Worm (Caenorhabditis elegans) whole organism, L1 larva: ENCODE data around the gene tag-250.
A peak's percentile ranks its signal among the peaks of the same experiment; 100 is the strongest.

Source experiments
- C04F5.9 ChIP-seq: sonication (generic microtip); optimal IDR thresholded peaks from 2 replicates; lab custom pipeline; 2016; ENCODE audit warnings: missing genetic modification characterization, missing compliant biosample characterization
- C34B4.2 ChIP-seq: sonication (generic microtip); optimal IDR thresholded peaks from 2 replicates; lab custom pipeline; 2017; ENCODE audit warnings: mild to moderate bottlenecking, missing genetic modification characterization, missing compliant biosample characterization
- F16B12.6 ChIP-seq: fragments of 150-350 bp; optimal IDR thresholded peaks from 2 replicates; lab custom pipeline; 2014; ENCODE audit warnings: missing biosample characterization, missing genetic modification characterization
- Y116A8C.19 ChIP-seq: sonication (generic microtip); optimal IDR thresholded peaks from 2 replicates; lab custom pipeline; 2016; ENCODE audit warnings: missing compliant biosample characterization, missing genetic modification characterization, borderline replicate concordance
- aha-1 ChIP-seq: fragments of 150-350 bp; optimal IDR thresholded peaks from 2 replicates; lab custom pipeline; 2014; ENCODE audit warnings: missing biosample characterization, missing genetic modification characterization
- alr-1 ChIP-seq: fragments of 200-800 bp; sonication (Bioruptor generic); optimal IDR thresholded peaks from 2 replicates; lab custom pipeline; 2018; ENCODE audit warnings: borderline replicate concordance, mild to moderate bottlenecking, missing genetic modification characterization, missing compliant biosample characterization
- aly-2 ChIP-seq: fragments of 150-350 bp; optimal IDR thresholded peaks from 2 replicates; lab custom pipeline; 2014; ENCODE audit warnings: missing biosample characterization, missing genetic modification characterization
- ama-1 ChIP-seq: fragments of 150-350 bp; optimal IDR thresholded peaks from 2 replicates; lab custom pipeline; 2014
- ceh-63 ChIP-seq: fragments of 200-800 bp; sonication (Bioruptor generic); optimal IDR thresholded peaks from 2 replicates; lab custom pipeline; 2018; ENCODE audit warnings: mild to moderate bottlenecking, missing genetic modification characterization, missing compliant biosample characterization
- ceh-8 ChIP-seq: fragments of 200-800 bp; sonication (Bioruptor generic); optimal IDR thresholded peaks from 2 replicates; lab custom pipeline; 2018; ENCODE audit warnings: mild to moderate bottlenecking, missing genetic modification characterization, moderate library complexity, missing compliant biosample characterization
- ceh-82 ChIP-seq, 3 experiments: fragments of 150-350 bp in 1 of 3; sonication (generic microtip) in 2 of 3; optimal IDR thresholded peaks; 2 replicates each; lab custom pipeline; 2014 to 2017; ENCODE audit warnings: missing biosample characterization in 3 of 3, missing genetic modification characterization in 3 of 3
- ceh-88 ChIP-seq: fragments of 200-800 bp; sonication (Bioruptor generic); IDR thresholded peaks from 2 replicates; pipeline ENCODE4 v1.3.6; 2022; ENCODE audit warnings: missing genetic modification characterization, missing compliant biosample characterization
- ceh-90 ChIP-seq: sonication (generic microtip); optimal IDR thresholded peaks from 2 replicates; lab custom pipeline; 2016; ENCODE audit warnings: missing genetic modification characterization, missing compliant biosample characterization
- ces-1 ChIP-seq: fragments of 150-350 bp; optimal IDR thresholded peaks from 2 replicates; lab custom pipeline; 2014; ENCODE audit warnings: missing biosample characterization, missing genetic modification reagents, missing genetic modification characterization
- dpl-1 ChIP-seq, 3 experiments: fragments of 150-350 bp in 2 of 3; sonication (generic microtip) in 1 of 3; optimal IDR thresholded peaks; 2 replicates each; lab custom pipeline; 2014 to 2017; ENCODE audit warnings: missing biosample characterization in 3 of 3, missing genetic modification characterization in 3 of 3, missing genetic modification reagents in 3 of 3
- dsc-1 ChIP-seq: sonication (generic microtip); optimal IDR thresholded peaks from 2 replicates; lab custom pipeline; 2016; ENCODE audit warnings: mild to moderate bottlenecking, missing genetic modification characterization, missing compliant biosample characterization
- efl-1 ChIP-seq, 4 experiments: fragments of 150-350 bp; optimal IDR thresholded peaks in 3 of 4; peaks in 1 of 4; 1 replicate in 1 of 4; 2 replicates in 3 of 4; lab custom pipeline; 2014; ENCODE audit warnings: missing biosample characterization in 2 of 4, missing genetic modification characterization in 2 of 4, missing genetic modification reagents in 2 of 4
- efl-3 ChIP-seq: fragments of 200-800 bp; sonication (Bioruptor generic); optimal IDR thresholded peaks from 2 replicates; lab custom pipeline; 2018; ENCODE audit warnings: mild to moderate bottlenecking, missing genetic modification characterization, missing compliant biosample characterization
- egl-13 ChIP-seq: sonication (generic microtip); optimal IDR thresholded peaks from 2 replicates; lab custom pipeline; 2016; ENCODE audit warnings: missing genotype, missing genetic modification reagents, missing genetic modification characterization, missing compliant biosample characterization
- elt-2 ChIP-seq: sonication (generic microtip); optimal IDR thresholded peaks from 2 replicates; lab custom pipeline; 2016; ENCODE audit warnings: missing genetic modification characterization, mild to moderate bottlenecking, inconsistent platforms, missing compliant biosample characterization, missing genetic modification reagents
- fkh-4 ChIP-seq: sonication (generic microtip); optimal IDR thresholded peaks from 2 replicates; lab custom pipeline; 2016; ENCODE audit warnings: missing compliant biosample characterization, missing genetic modification characterization, borderline replicate concordance
- fkh-8 ChIP-seq: sonication (generic microtip); optimal IDR thresholded peaks from 2 replicates; lab custom pipeline; 2016; ENCODE audit warnings: mild to moderate bottlenecking, missing genetic modification characterization, missing compliant biosample characterization
- fos-1 ChIP-seq: fragments of 150-350 bp; optimal IDR thresholded peaks from 2 replicates; lab custom pipeline; 2014; ENCODE audit warnings: missing biosample characterization, missing genetic modification characterization
- hlh-17 ChIP-seq: fragments of 200-800 bp; sonication (Bioruptor generic); optimal IDR thresholded peaks from 2 replicates; lab custom pipeline; 2018; ENCODE audit warnings: missing genetic modification characterization, mild to moderate bottlenecking, missing compliant biosample characterization, moderate library complexity, borderline replicate concordance
- hlh-4 ChIP-seq: sonication (generic microtip); optimal IDR thresholded peaks from 2 replicates; lab custom pipeline; 2016; ENCODE audit warnings: mild to moderate bottlenecking, missing genetic modification characterization, missing compliant biosample characterization
- hpl-2 ChIP-seq: fragments of 150-350 bp; optimal IDR thresholded peaks from 2 replicates; lab custom pipeline; 2014; ENCODE audit warnings: missing biosample characterization, missing genetic modification reagents, missing genetic modification characterization
- irx-1 ChIP-seq: sonication (generic microtip); optimal IDR thresholded peaks from 2 replicates; lab custom pipeline; 2016; ENCODE audit warnings: missing genetic modification characterization, missing compliant biosample characterization
- jun-1 ChIP-seq: fragments of 150-350 bp; optimal IDR thresholded peaks from 2 replicates; lab custom pipeline; 2014; ENCODE audit warnings: missing biosample characterization, missing genetic modification reagents, missing genetic modification characterization
- lin-14 ChIP-seq: fragments of 200-800 bp; sonication (Bioruptor generic); optimal IDR thresholded peaks from 2 replicates; lab custom pipeline; 2018; ENCODE audit warnings: mild to moderate bottlenecking, missing genetic modification characterization, moderate library complexity, missing compliant biosample characterization
- lin-15B ChIP-seq: fragments of 150-350 bp; sonication (generic microtip); optimal IDR thresholded peaks from 3 replicates; lab custom pipeline; 2014; ENCODE audit warnings: missing biosample characterization, missing genetic modification characterization
- lin-35 ChIP-seq, 2 experiments: fragments of 150-350 bp; optimal IDR thresholded peaks; 2 replicates each; lab custom pipeline; 2014; ENCODE audit warnings: missing biosample characterization in 2 of 2, missing genetic modification characterization in 2 of 2, missing genetic modification reagents in 2 of 2
- lin-39 ChIP-seq: fragments of 150-350 bp; optimal IDR thresholded peaks from 2 replicates; lab custom pipeline; 2014; ENCODE audit warnings: missing biosample characterization, missing genetic modification reagents, missing genetic modification characterization
- lir-3 ChIP-seq: sonication (generic microtip); optimal IDR thresholded peaks from 2 replicates; lab custom pipeline; 2016; ENCODE audit warnings: mild to moderate bottlenecking, missing genetic modification characterization, moderate library complexity, missing compliant biosample characterization; ENCODE audit not compliant: poor library complexity
- lsy-2 ChIP-seq, 2 experiments: fragments of 150-350 bp; optimal IDR thresholded peaks; 2 replicates each; lab custom pipeline; 2014; ENCODE audit warnings: missing biosample characterization in 2 of 2, missing genetic modification characterization in 2 of 2
- mep-1 ChIP-seq: fragments of 150-350 bp; optimal IDR thresholded peaks from 2 replicates; lab custom pipeline; 2014; ENCODE audit warnings: missing biosample characterization, missing genetic modification characterization
- nhr-11 ChIP-seq: fragments of 150-350 bp; optimal IDR thresholded peaks from 2 replicates; lab custom pipeline; 2014; ENCODE audit warnings: missing biosample characterization, missing genetic modification characterization
- nhr-19 ChIP-seq: fragments of 200-800 bp; sonication (Bioruptor generic); conservative IDR thresholded peaks from 2 replicates; pipeline ENCODE4 v1.3.6; 2022; ENCODE audit warnings: missing genetic modification characterization, missing compliant biosample characterization
- nhr-237 ChIP-seq: fragments of 150-350 bp; optimal IDR thresholded peaks from 2 replicates; lab custom pipeline; 2014; ENCODE audit warnings: missing biosample characterization, missing genetic modification characterization
- nhr-28 ChIP-seq: fragments of 150-350 bp; optimal IDR thresholded peaks from 2 replicates; lab custom pipeline; 2014; ENCODE audit warnings: missing biosample characterization, missing genetic modification characterization
- nhr-76 ChIP-seq: sonication (generic microtip); optimal IDR thresholded peaks from 2 replicates; lab custom pipeline; 2017; ENCODE audit warnings: missing biosample characterization, missing genetic modification characterization
- nhr-85 ChIP-seq: sonication (generic microtip); peaks from one replicate; lab custom pipeline; 2016; ENCODE audit warnings: missing genetic modification characterization, inconsistent platforms, missing compliant biosample characterization
- nhr-90 ChIP-seq: sonication (generic microtip); optimal IDR thresholded peaks from 2 replicates; lab custom pipeline; 2016; ENCODE audit warnings: mild to moderate bottlenecking, missing genetic modification characterization, missing compliant biosample characterization; ENCODE audit not compliant: poor library complexity
- pqm-1 ChIP-seq: sonication (generic microtip); optimal IDR thresholded peaks from 3 replicates; lab custom pipeline; 2017; ENCODE audit warnings: missing biosample characterization, missing genetic modification characterization
- snu-23 ChIP-seq: sonication (generic microtip); optimal IDR thresholded peaks from 2 replicates; lab custom pipeline; 2016; ENCODE audit warnings: missing genetic modification characterization, missing compliant biosample characterization
- sox-4 ChIP-seq: sonication (generic microtip); optimal IDR thresholded peaks from 2 replicates; lab custom pipeline; 2016; ENCODE audit warnings: missing genetic modification characterization, missing compliant biosample characterization
- sup-37 ChIP-seq: fragments of 200-800 bp; sonication (Bioruptor generic); optimal IDR thresholded peaks from 2 replicates; lab custom pipeline; 2018; ENCODE audit warnings: mild to moderate bottlenecking, missing genetic modification characterization, missing compliant biosample characterization
- swsn-7 ChIP-seq: sonication (generic microtip); optimal IDR thresholded peaks from 2 replicates; lab custom pipeline; 2016; ENCODE audit warnings: missing genetic modification characterization, missing compliant biosample characterization
- tbx-2 ChIP-seq: sonication (generic microtip); optimal IDR thresholded peaks from 2 replicates; lab custom pipeline; 2016; ENCODE audit warnings: missing genetic modification characterization, missing compliant biosample characterization
- tlp-1 ChIP-seq: fragments of 150-350 bp; optimal IDR thresholded peaks from 2 replicates; lab custom pipeline; 2014; ENCODE audit warnings: missing biosample characterization, missing genetic modification characterization
- unc-86 ChIP-seq: sonication (generic microtip); optimal IDR thresholded peaks from 2 replicates; lab custom pipeline; 2016; ENCODE audit warnings: missing genetic modification characterization, missing compliant biosample characterization
- unc-98 ChIP-seq: fragments of 200-800 bp; sonication (Bioruptor generic); IDR thresholded peaks from 2 replicates; pipeline ENCODE4 v1.3.6; 2022; ENCODE audit warnings: missing genetic modification characterization, missing compliant biosample characterization
- zip-4 ChIP-seq: fragments of 200-800 bp; sonication (Bioruptor generic); optimal IDR thresholded peaks from 2 replicates; lab custom pipeline; 2018; ENCODE audit warnings: mild to moderate bottlenecking, missing genetic modification characterization, moderate library complexity, missing compliant biosample characterization
- ztf-11 ChIP-seq, 2 experiments: sonication (generic microtip); optimal IDR thresholded peaks; 2 replicates each; lab custom pipeline; 2016 to 2017; ENCODE audit warnings: missing genetic modification characterization in 2 of 2, missing biosample characterization in 1 of 2, missing compliant biosample characterization in 1 of 2

The tag-250 gene

ce11 chrIII:7911621-7912020 is 13.1 kb downstream of the tag-250 start, which contains the start of gene ZK688.7 (continued):
- no peak for TF ChIP-seq fos-1 (tag; lab: Kevin White, UChicago)
- peak; percentile 66 for TF ChIP-seq nhr-85 (tag; lab: Kevin White, UChicago)
- TF ChIP-seq nhr-28, result no peak
- no peak for TF ChIP-seq ceh-90 (tag; lab: Kevin White, UChicago)
- TF ChIP-seq lir-3 (tag; lab: Kevin White, UChicago), result no peak
- no peak for TF ChIP-seq swsn-7
- no peak for TF ChIP-seq nhr-11 (tag; lab: Kevin White, UChicago)
- TF ChIP-seq tbx-2 (tag; lab: Kevin White, UChicago), result no peak
- TF ChIP-seq dsc-1 (tag; lab: Kevin White, UChicago), result no peak
- TF ChIP-seq hpl-2 (GFP tag; lab: Kevin White, UChicago), result no peak
- TF ChIP-seq pqm-1 (tag; lab: Kevin White, UChicago), result no peak
- TF ChIP-seq F16B12.6 (tag; lab: Kevin White, UChicago), result no peak
- no peak for TF ChIP-seq unc-86 (tag; lab: Kevin White, UChicago)
- no peak for TF ChIP-seq nhr-76 (tag; lab: Kevin White, UChicago)
- no peak for TF ChIP-seq ceh-82 (tag; optimal IDR thresholded peaks at IDR 0.05; lab: Kevin White, UChicago)
- no peak for TF ChIP-seq lin-39 (tag; lab: Kevin White, UChicago)
- TF ChIP-seq aha-1 (tag; lab: Kevin White, UChicago), result no peak
- no peak for TF ChIP-seq C04F5.9 (tag; lab: Kevin White, UChicago)
- no peak for TF ChIP-seq alr-1 (tag; lab: Kevin White, UChicago)
- TF ChIP-seq ama-1 (lab: Kevin White, UChicago), result no peak
- no peak for TF ChIP-seq nhr-19 (GFP tag; lab: Robert Waterston, UW)
- TF ChIP-seq lin-15B (tag; lab: Kevin White, UChicago), result no peak
- no peak for TF ChIP-seq unc-98 (GFP tag; lab: Robert Waterston, UW)
- TF ChIP-seq zip-4, result no peak
- no peak for TF ChIP-seq fkh-8 (tag; lab: Kevin White, UChicago)
- no peak for TF ChIP-seq irx-1 (tag; lab: Kevin White, UChicago)
- TF ChIP-seq C34B4.2 (tag; lab: Kevin White, UChicago), result no peak
- TF ChIP-seq efl-3 (GFP tag; lab: Kevin White, UChicago), result no peak
- no peak for TF ChIP-seq sup-37 (GFP tag; lab: Kevin White, UChicago)
- TF ChIP-seq sox-4 (tag; lab: Kevin White, UChicago), result no peak
- TF ChIP-seq Y116A8C.19 (tag; lab: Kevin White, UChicago), result no peak
- TF ChIP-seq lsy-2 (tag; optimal IDR thresholded peaks at IDR 0.05; lab: Kevin White, UChicago), result peak in 1 of 2 experiments; percentile 15
- TF ChIP-seq tlp-1 (tag; lab: Kevin White, UChicago), result no peak
- no peak for TF ChIP-seq ces-1
- TF ChIP-seq hlh-17, result no peak
- TF ChIP-seq egl-13, result no peak
- no peak for TF ChIP-seq ceh-88 (GFP tag; lab: Robert Waterston, UW)
- peak in 1 of 2 experiments; percentile 68 for TF ChIP-seq lin-35 (GFP tag; optimal IDR thresholded peaks at IDR 0.05; lab: Kevin White, UChicago)
- TF ChIP-seq efl-1 (optimal IDR thresholded peaks at IDR 0.05; lab: Kevin White, UChicago), result peak; percentile 1 to 30
- peak; percentile 19 to 71 for TF ChIP-seq efl-1 (GFP tag; optimal IDR thresholded peaks at IDR 0.05 in 1 of 2; lab: Kevin White, UChicago)
- TF ChIP-seq elt-2, result no peak
- TF ChIP-seq ceh-63 (GFP tag; lab: Kevin White, UChicago), result no peak
- TF ChIP-seq aly-2 (tag; lab: Kevin White, UChicago), result no peak
- no peak for TF ChIP-seq nhr-237 (tag; lab: Kevin White, UChicago)
- no peak for TF ChIP-seq jun-1 (tag; lab: Kevin White, UChicago)
- TF ChIP-seq ztf-11 (tag; optimal IDR thresholded peaks at IDR 0.05; lab: Kevin White, UChicago), result no peak
- TF ChIP-seq fkh-4 (tag; lab: Kevin White, UChicago), result no peak
- TF ChIP-seq lin-14 (GFP tag; lab: Kevin White, UChicago), result peak; percentile 81
- TF ChIP-seq snu-23 (GFP tag; lab: Kevin White, UChicago), result peak; percentile 70
- peak; percentile 8 to 34 (median 33) for TF ChIP-seq dpl-1 (GFP tag; optimal IDR thresholded peaks at IDR 0.05; lab: Kevin White, UChicago)
- no peak for TF ChIP-seq hlh-4 (tag; lab: Kevin White, UChicago)
- peak; percentile 11 for TF ChIP-seq nhr-90 (tag; lab: Kevin White, UChicago)
- TF ChIP-seq ceh-8 (GFP tag; lab: Kevin White, UChicago), result no peak
- TF ChIP-seq mep-1, result peak; percentile 51
